Worm (Caenorhabditis elegans): Measurements from ENCODE around the gene sru-48.

DNA sequence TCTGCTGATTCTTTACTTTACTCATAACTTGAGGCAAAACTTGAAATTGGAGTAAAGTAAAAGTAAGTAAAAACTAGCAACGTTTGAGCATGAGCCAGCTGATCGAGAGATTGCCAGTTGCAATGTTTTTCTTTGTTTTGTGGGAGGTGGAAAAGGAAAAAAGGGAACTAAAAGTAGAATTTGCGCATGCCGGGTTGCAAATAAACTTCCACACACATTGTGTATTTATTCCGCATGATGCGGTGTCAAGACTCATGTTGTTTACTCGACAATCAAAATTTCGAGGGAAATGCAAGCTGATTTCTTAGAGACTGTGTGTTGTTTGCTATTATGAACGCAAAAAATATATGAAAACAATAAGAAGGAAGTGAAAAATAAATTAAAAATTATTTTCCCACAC, 37.6 kb upstream of the sru-48 start:
- TF ChIP-seq nfya-1 (tag; optimal IDR thresholded peaks at IDR 0.05; ENCODE audit: borderline replicate concordance, insufficient read depth) (no peak), snpc-4 (GFP tag; optimal IDR thresholded peaks at IDR 0.05) (no peak), snpc-4 (tag; optimal IDR thresholded peaks at IDR 0.05) (no peak), athp-1 (tag; optimal IDR thresholded peaks at IDR 0.05) (no peak), bed-2 (GFP tag; IDR thresholded peaks at IDR 0.05) (no peak), ama-1 (optimal IDR thresholded peaks at IDR 0.05) (no peak), ama-1 (GFP tag; optimal IDR thresholded peaks at IDR 0.05) (no peak), efl-1 (GFP tag; optimal IDR thresholded peaks at IDR 0.05) (no peak), rcor-1 (GFP tag; IDR thresholded peaks at IDR 0.05) (no peak)

Measured in whole organism, young adult.